Fruit fly (Drosophila melanogaster) whole organism, adult: ENCODE results near the gene CG43350.

ENCODE experiments used
- CG11617 ChIP-seq: fragments of 200-800 bp; sonication (Bioruptor generic); optimal IDR thresholded peaks from 2 replicates; lab custom pipeline; 2017; ENCODE audit warnings: mild to moderate bottlenecking, missing biosample characterization, missing genetic modification reagents, missing genetic modification characterization
- CG12768 ChIP-seq: fragments of 200-800 bp; sonication (Bioruptor generic); optimal IDR thresholded peaks from 2 replicates; lab custom pipeline; 2017; ENCODE audit warnings: missing biosample characterization, missing genetic modification characterization, mild to moderate bottlenecking, moderate library complexity, missing genetic modification reagents
- CG14711 ChIP-seq: fragments of 200-800 bp; sonication (Bioruptor generic); optimal IDR thresholded peaks from 2 replicates; lab custom pipeline; 2018; ENCODE audit warnings: missing biosample characterization, mild to moderate bottlenecking, missing genetic modification characterization, moderate library complexity
- CG1620 ChIP-seq: fragments of 200-800 bp; sonication (Bioruptor generic); optimal IDR thresholded peaks from 2 replicates; lab custom pipeline; 2016; ENCODE audit warnings: missing biosample characterization, missing genetic modification characterization
- CG33017 ChIP-seq: fragments of 200-800 bp; sonication (Bioruptor generic); optimal IDR thresholded peaks from 2 replicates; lab custom pipeline; 2018; ENCODE audit warnings: missing biosample characterization, mild to moderate bottlenecking, missing genetic modification characterization, moderate library complexity
- CG5204 ChIP-seq: fragments of 200-800 bp; sonication (Bioruptor generic); optimal IDR thresholded peaks from 2 replicates; lab custom pipeline; 2016; ENCODE audit warnings: missing biosample characterization, missing genetic modification characterization
- CG7045 ChIP-seq: fragments of 200-800 bp; sonication (Bioruptor generic); optimal IDR thresholded peaks from 2 replicates; lab custom pipeline; 2017; ENCODE audit warnings: missing biosample characterization, mild to moderate bottlenecking, missing genetic modification characterization
- CG7101 ChIP-seq: fragments of 200-800 bp; sonication (Bioruptor generic); optimal IDR thresholded peaks from 2 replicates; lab custom pipeline; 2018; ENCODE audit warnings: missing biosample characterization, mild to moderate bottlenecking, missing genetic modification characterization, moderate library complexity
- Clk ChIP-seq: fragments of 200-800 bp; sonication (Bioruptor generic); optimal IDR thresholded peaks from 2 replicates; lab custom pipeline; 2017; ENCODE audit warnings: missing biosample characterization, missing genetic modification characterization
- Crg-1 ChIP-seq: fragments of 200-800 bp; sonication (Bioruptor generic); optimal IDR thresholded peaks from 2 replicates; lab custom pipeline; 2016; ENCODE audit warnings: missing biosample characterization, missing genetic modification characterization
- Hr96 ChIP-seq: fragments of 200-800 bp; sonication (Bioruptor generic); optimal IDR thresholded peaks from 2 replicates; lab custom pipeline; 2016; ENCODE audit warnings: missing biosample characterization, missing genetic modification characterization
- Mnt ChIP-seq: fragments of 200-800 bp; sonication (Bioruptor generic); optimal IDR thresholded peaks from 2 replicates; lab custom pipeline; 2016; ENCODE audit warnings: missing biosample characterization, mild to moderate bottlenecking, missing genetic modification characterization
- bab1 ChIP-seq: fragments of 200-800 bp; sonication (Bioruptor generic); optimal IDR thresholded peaks from 3 replicates; lab custom pipeline; 2019; ENCODE audit warnings: missing biosample characterization, mild to moderate bottlenecking, missing genetic modification characterization, moderate library complexity
- cic ChIP-seq: fragments of 200-800 bp; sonication (Bioruptor generic); optimal IDR thresholded peaks from 2 replicates; lab custom pipeline; 2017; ENCODE audit warnings: missing biosample characterization, mild to moderate bottlenecking, missing genetic modification characterization, moderate library complexity
- cnc ChIP-seq, 2 experiments: fragments of >200 bp; optimal IDR thresholded peaks; 2 replicates each; lab custom pipeline; 2017
- kay ChIP-seq: fragments of 200-800 bp; sonication (Bioruptor generic); peaks from one replicate; lab custom pipeline; 2016; ENCODE audit warnings: missing biosample characterization, missing genetic modification characterization, borderline replicate concordance
- ovo ChIP-seq: fragments of 200-800 bp; sonication (Bioruptor generic); optimal IDR thresholded peaks from 2 replicates; lab custom pipeline; 2016; ENCODE audit warnings: missing biosample characterization, missing genetic modification characterization
- pad ChIP-seq: fragments of 200-800 bp; sonication (Bioruptor generic); optimal IDR thresholded peaks from 3 replicates; lab custom pipeline; 2017; ENCODE audit warnings: missing biosample characterization, missing genetic modification characterization, mild to moderate bottlenecking, moderate library complexity, missing genetic modification reagents
- tj ChIP-seq: fragments of 200-800 bp; sonication (Bioruptor generic); optimal IDR thresholded peaks from 3 replicates; lab custom pipeline; 2017; ENCODE audit warnings: missing biosample characterization, mild to moderate bottlenecking, missing genetic modification characterization, moderate library complexity
- toe ChIP-seq: fragments of 200-800 bp; sonication (Bioruptor generic); optimal IDR thresholded peaks from 2 replicates; lab custom pipeline; 2016; ENCODE audit warnings: missing biosample characterization, missing genetic modification characterization

Gene CG43350

dm6 chr2L:9341960-9342359, 7.4 kb upstream of the CG43350 start:
- TF ChIP-seq Crg-1 (GFP tag; lab: Kevin White, UChicago) (no peak), Clk (GFP tag; lab: Kevin White, UChicago) (no peak), cic (GFP tag; lab: Kevin White, UChicago) (no peak), tj (GFP tag; lab: Kevin White, UChicago) (no peak), kay (GFP tag; lab: Kevin White, UChicago) (no peak), CG1620 (GFP tag; lab: Kevin White, UChicago) (no peak), CG5204 (GFP tag; lab: Kevin White, UChicago) (no peak), pad (GFP tag; lab: Kevin White, UChicago) (no peak), cnc (optimal IDR thresholded peaks at IDR 0.05; lab: Kevin White, UChicago) (no peak), CG7045 (GFP tag; lab: Kevin White, UChicago) (no peak), CG33017 (no peak), toe (no peak), bab1 (no peak), Hr96 (GFP tag; lab: Kevin White, UChicago) (no peak)

- TF ChIP-seq cnc (optimal IDR thresholded peaks at IDR 0.05; lab: Kevin White, UChicago) (no peak), bab1 (no peak), Crg-1 (GFP tag; lab: Kevin White, UChicago) (no peak), cic (GFP tag; lab: Kevin White, UChicago) (no peak), Hr96 (GFP tag; lab: Kevin White, UChicago) (no peak), Clk (GFP tag; lab: Kevin White, UChicago) (no peak), CG7045 (GFP tag; lab: Kevin White, UChicago) (no peak), tj (GFP tag; lab: Kevin White, UChicago) (no peak), CG33017 (no peak), pad (GFP tag; lab: Kevin White, UChicago) (no peak), toe (no peak), CG14711 (tag; lab: Kevin White, UChicago) (no peak), CG11617 (GFP tag; lab: Kevin White, UChicago) (no peak), CG1620 (GFP tag; lab: Kevin White, UChicago) (no peak), CG7101 (tag; lab: Kevin White, UChicago) (no peak), Mnt (no peak), kay (GFP tag; lab: Kevin White, UChicago) (no peak)
Measured at dm6 chr2L:9342532-9342931, 6.8 kb upstream of the CG43350 start, which contains the start of gene CG3748. Gene CG3748 (plus strand): TSS chr2L:9342832.

dm6 chr2L:9350170-9350569, 824 bp downstream of the CG43350 start, which contains the start of gene CG13110:
Gene CG13110 (plus strand): TSS chr2L:9350470.
- TF ChIP-seq Hr96 (GFP tag; lab: Kevin White, UChicago) (no peak), CG1620 (GFP tag; lab: Kevin White, UChicago) (no peak), CG11617 (GFP tag; lab: Kevin White, UChicago) (no peak), CG7101 (tag; lab: Kevin White, UChicago) (no peak), CG33017 (no peak), tj (GFP tag; lab: Kevin White, UChicago) (no peak), toe (no peak), ovo (no peak), kay (GFP tag; lab: Kevin White, UChicago) (no peak), Mnt (no peak)

- TF ChIP-seq CG33017, result no peak
- TF ChIP-seq toe, result no peak
- TF ChIP-seq bab1, result no peak
- TF ChIP-seq Hr96 (GFP tag; lab: Kevin White, UChicago), result no peak
- TF ChIP-seq kay (GFP tag; lab: Kevin White, UChicago), result no peak
- no peak for TF ChIP-seq cnc (optimal IDR thresholded peaks at IDR 0.05; lab: Kevin White, UChicago)
- no peak for TF ChIP-seq CG1620 (GFP tag; lab: Kevin White, UChicago)
- no peak for TF ChIP-seq CG5204 (GFP tag; lab: Kevin White, UChicago)
- TF ChIP-seq CG7101 (tag; lab: Kevin White, UChicago), result no peak
Measured at dm6 chr2L:9367340-9367739, 18.0 kb downstream of the CG43350 start, which contains the start of gene CG34181. Gene CG34181 (plus strand): TSS chr2L:9367640.

- no peak for TF ChIP-seq Crg-1 (GFP tag; lab: Kevin White, UChicago)
- no peak for TF ChIP-seq pad (GFP tag; lab: Kevin White, UChicago)
- no peak for TF ChIP-seq CG1620 (GFP tag; lab: Kevin White, UChicago)
- TF ChIP-seq cnc (optimal IDR thresholded peaks at IDR 0.05; lab: Kevin White, UChicago), result no peak
- no peak for TF ChIP-seq Clk (GFP tag; lab: Kevin White, UChicago)
- TF ChIP-seq CG12768 (GFP tag; lab: Kevin White, UChicago), result no peak
- no peak for TF ChIP-seq CG7101 (tag; lab: Kevin White, UChicago)
- no peak for TF ChIP-seq CG33017
- no peak for TF ChIP-seq bab1
- no peak for TF ChIP-seq CG11617 (GFP tag; lab: Kevin White, UChicago)
Measured at dm6 chr2L:9369724-9370123, 20.4 kb downstream of the CG43350 start.

DNA sequence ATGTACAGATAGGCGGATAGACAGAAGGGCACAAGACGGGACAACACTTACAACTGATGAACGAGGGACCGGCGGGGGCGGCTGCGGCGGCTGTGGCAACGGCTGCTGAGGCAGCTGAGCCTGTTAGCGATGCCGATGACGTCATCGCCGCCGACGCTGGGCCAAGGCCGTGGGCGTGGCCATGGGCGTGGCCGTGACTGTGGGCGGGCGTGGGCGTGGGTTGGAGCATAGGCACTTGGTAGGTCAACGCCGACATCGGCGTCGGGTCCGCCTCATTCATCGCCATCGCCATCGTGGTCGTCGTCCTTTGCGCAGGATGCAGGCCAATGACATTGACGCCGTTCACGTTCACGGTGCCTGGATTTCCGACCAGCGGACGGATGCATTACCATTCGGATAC, 28.4 kb downstream of the CG43350 start:
- TF ChIP-seq toe, result no peak
- TF ChIP-seq cnc (optimal IDR thresholded peaks at IDR 0.05; lab: Kevin White, UChicago), result no peak
- TF ChIP-seq CG14711 (tag; lab: Kevin White, UChicago), result no peak

dm6 chr2L:9386270-9386669, 36.9 kb downstream of the CG43350 start:
- no peak for TF ChIP-seq toe
- TF ChIP-seq bab1, result no peak
- peak; percentile 20 for TF ChIP-seq kay (GFP tag; lab: Kevin White, UChicago)
- peak; percentile 98 for TF ChIP-seq pad (GFP tag; lab: Kevin White, UChicago)
- no peak for TF ChIP-seq CG5204 (GFP tag; lab: Kevin White, UChicago)
- TF ChIP-seq cic (GFP tag; lab: Kevin White, UChicago), result no peak
- TF ChIP-seq Clk (GFP tag; lab: Kevin White, UChicago), result no peak
